Worm (Caenorhabditis elegans): ENCODE results near the gene soc-1.

- TF ChIP-seq him-1 (tag; optimal IDR thresholded peaks at IDR 0.05) (no peak), W03F9.2 (tag; optimal IDR thresholded peaks at IDR 0.05) (no peak)
Observed at ce11 chrV:4655175-4655574, 12.4 kb downstream of the soc-1 start, which contains the start of gene F41F3.9.

All from whole organism, L4/young adult.